Worm (Caenorhabditis elegans): ENCODE results near the gene cdr-4.

Gene cdr-4

DNA sequence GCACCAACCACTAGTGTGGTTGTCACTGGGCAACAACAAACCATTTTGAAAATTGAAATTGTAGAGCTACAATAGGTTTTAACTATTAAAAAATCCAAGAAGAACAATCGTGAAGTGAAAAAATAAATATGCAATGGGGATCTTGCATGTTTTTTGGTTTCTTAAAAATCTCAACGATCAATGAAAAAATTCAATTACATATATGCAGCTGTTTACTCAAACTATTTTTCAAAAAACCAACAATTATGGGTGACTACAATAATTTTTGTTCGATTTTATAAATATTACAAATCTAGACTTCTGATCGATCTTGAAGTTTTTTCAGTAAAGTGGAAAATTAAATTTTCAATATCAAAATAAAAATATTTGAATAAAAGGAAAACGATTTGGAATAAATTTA is at the start of gene cdr-4:
Gene cdr-4, minus strand, starts transcription at position 101 of the 400 bp plus-strand sequence.
- no peak for TF ChIP-seq unc-62 (GFP tag; optimal IDR thresholded peaks at IDR 0.05)

DNA sequence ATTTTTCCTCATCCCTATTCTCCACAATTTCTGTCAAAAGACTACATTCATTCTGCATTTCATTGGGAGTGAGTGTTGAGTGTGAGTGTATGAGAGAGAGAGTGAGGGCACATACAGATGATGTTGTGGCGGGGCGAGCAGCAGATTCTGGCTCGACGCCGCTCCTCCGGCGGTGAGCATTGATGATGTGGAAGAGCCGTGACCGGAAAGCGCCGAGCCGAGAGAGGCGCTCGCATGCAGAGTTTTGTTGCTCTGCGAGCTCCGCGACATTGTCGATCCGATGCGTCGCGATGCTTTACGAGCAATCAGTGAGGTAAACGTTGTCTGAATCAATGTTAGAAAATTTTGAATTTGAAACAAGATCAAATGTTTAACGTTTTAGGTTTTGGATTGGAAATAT is 47.3 kb upstream of the cdr-4 start:
- no peak for TF ChIP-seq unc-62 (GFP tag; optimal IDR thresholded peaks at IDR 0.05)

DNA sequence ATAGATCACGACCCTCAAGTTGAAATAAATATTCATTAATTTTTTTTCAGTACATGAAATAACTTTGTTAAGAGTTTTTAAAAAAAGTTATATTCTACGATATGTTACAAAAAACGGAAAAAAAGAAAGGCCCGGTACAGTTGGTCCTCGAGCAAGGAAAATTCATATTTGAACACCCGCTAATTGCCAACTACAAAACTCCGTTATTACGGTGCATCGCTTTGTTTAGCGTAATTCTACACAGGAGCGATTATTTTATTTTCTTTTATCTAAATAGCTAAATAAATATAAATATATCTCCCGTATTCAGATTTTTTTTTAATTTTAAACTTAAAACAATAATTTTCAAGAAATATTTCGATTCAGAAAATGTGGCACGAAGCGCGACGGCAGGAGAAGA is 42.0 kb upstream of the cdr-4 start, which contains the start of gene F28C1.1:
Gene F28C1.1, plus strand, starts transcription at position 365 of the 400 bp plus-strand sequence.
- no peak for TF ChIP-seq unc-62 (GFP tag; optimal IDR thresholded peaks at IDR 0.05)

DNA sequence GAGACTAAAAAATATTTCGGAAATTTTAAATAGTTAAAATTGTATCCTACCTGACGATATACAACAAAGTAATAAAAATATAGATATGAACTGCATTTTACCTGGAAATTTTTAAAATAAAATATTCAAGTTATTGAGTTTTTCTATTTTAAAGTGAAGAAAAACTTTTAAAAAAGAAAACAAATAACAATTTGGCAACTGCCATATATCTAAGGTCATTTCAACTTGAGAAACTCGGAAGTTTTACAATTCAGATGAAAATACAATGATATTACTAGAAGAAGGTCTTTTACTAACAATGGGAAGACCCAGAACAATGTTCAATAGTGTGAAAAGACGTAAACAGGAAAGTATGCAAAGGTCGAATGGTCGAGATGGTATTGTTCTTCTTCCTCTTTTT is 41.5 kb upstream of the cdr-4 start, which contains the start of gene C54D10.10:
Gene C54D10.10, minus strand, starts transcription at position 101 of the 400 bp plus-strand sequence.
- no peak for TF ChIP-seq unc-62 (GFP tag; optimal IDR thresholded peaks at IDR 0.05)

- TF ChIP-seq unc-62 (GFP tag; optimal IDR thresholded peaks at IDR 0.05), result no peak
These were observed 38.5 kb upstream of the cdr-4 start, which contains the start of the genes pals-38 and C54D10.9 for ce11 chrV:12446895-12447294. Gene pals-38 (minus strand): TSS chrV:12446995. Gene C54D10.9 (plus strand): TSS chrV:12447153.

ce11 chrV:12443754-12444153 is 35.3 kb upstream of the cdr-4 start, which contains the start of gene pals-39:
Gene pals-39 (minus strand): TSS chrV:12443854.
- no peak for TF ChIP-seq unc-62 (GFP tag; optimal IDR thresholded peaks at IDR 0.05)

- TF ChIP-seq unc-62 (GFP tag; optimal IDR thresholded peaks at IDR 0.05), result no peak
These were observed 33.0 kb upstream of the cdr-4 start, which contains the start of gene pals-37 for ce11 chrV:12441420-12441819. Gene pals-37 (minus strand): TSS chrV:12441520.

ce11 chrV:12433717-12434116 is 25.3 kb upstream of the cdr-4 start, which contains the start of gene srh-25:
Gene srh-25 (minus strand): TSS chrV:12433817.
- no peak for TF ChIP-seq unc-62 (GFP tag; optimal IDR thresholded peaks at IDR 0.05)

DNA sequence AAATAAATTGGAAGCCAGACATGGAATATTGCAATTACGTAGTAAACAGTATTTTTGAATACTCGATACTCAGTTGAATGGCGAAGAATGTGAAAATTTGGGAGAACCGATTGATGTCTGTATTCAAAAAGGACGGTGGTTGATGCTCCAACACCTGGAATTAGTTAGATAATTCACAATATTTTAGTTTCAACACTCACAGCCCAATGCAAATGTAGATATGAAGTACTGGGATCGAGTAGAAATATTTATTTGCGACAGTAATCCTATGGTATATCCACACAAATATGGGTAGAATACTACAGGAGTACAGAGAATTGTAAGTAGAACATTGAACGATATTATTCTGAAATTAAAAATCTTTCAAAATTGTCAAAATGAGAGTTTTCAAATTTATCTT is 24.7 kb upstream of the cdr-4 start:
- TF ChIP-seq unc-62 (GFP tag; optimal IDR thresholded peaks at IDR 0.05), result no peak

DNA sequence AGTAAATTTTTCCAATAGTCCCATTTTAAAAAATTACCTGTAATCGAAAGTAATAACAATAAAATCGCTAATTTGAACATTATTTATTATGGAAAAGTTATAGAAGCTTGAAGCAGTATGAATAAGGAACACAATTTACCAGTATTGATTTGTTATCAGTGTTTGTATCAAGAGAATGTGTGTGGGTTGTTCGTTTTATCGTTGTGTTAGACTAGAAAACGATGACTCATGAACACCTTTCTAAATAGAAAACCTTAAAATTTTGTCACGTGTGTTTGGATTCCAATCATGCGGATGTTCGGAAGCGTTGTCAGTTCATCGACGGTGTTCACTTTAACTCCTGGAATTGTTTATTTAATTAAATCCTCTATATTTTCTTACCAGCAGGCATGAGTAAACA is 23.7 kb upstream of the cdr-4 start, which contains the start of gene C54D10.13:
Gene C54D10.13, minus strand, starts transcription at position 179 of the 400 bp plus-strand sequence.
- no peak for TF ChIP-seq unc-62 (GFP tag; optimal IDR thresholded peaks at IDR 0.05)

DNA sequence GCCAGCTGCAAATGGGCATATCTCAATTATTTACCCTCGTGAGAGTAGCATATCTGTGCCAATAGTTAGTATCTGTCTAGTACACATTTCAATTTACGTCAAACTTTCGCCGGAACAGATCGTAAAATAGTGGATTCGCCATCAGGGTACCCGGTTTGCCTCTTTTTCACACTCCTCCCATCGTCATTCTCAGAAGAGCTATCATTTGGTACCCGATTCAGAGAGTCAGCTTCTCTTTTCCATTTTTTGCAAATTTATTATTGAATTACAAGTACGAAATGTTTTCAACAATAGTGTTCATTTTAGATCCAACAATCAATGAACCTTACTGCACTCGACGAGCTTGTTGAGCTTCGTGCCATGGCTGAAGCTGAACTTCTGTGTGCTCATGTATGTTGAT is 20.6 kb upstream of the cdr-4 start, which contains the start of gene C54D10.5:
Gene C54D10.5, plus strand, starts transcription at position 301 of the 400 bp plus-strand sequence.
- TF ChIP-seq unc-62 (GFP tag; optimal IDR thresholded peaks at IDR 0.05), result no peak

- TF ChIP-seq unc-62 (GFP tag; optimal IDR thresholded peaks at IDR 0.05), result no peak
These were observed 19.4 kb upstream of the cdr-4 start for ce11 chrV:12427826-12428225.

ce11 chrV:12421360-12421759 is 12.9 kb upstream of the cdr-4 start:
- no peak for TF ChIP-seq unc-62 (GFP tag; optimal IDR thresholded peaks at IDR 0.05)

DNA sequence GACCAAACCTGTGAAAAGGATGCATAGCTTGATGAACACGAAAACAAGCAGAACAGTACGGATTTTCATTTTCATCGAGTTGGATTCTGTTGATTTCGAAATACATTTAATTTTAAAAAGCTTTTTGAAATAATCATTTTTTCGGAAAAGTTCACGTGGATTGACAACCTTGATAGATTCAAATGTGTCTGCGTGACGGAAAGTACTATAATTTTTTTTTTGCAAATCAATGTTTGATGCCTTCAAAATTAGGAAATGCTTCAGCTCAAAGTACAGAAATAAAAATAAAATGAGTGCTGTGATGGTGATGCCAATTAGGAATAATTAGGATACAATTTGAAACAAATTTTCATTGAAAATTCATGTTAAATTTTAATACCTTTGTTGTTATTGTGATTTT is 12.4 kb upstream of the cdr-4 start, which contains the start of gene C54D10.4:
Gene C54D10.4, minus strand, starts transcription at position 101 of the 400 bp plus-strand sequence.
- TF ChIP-seq unc-62 (GFP tag; optimal IDR thresholded peaks at IDR 0.05), result no peak

DNA sequence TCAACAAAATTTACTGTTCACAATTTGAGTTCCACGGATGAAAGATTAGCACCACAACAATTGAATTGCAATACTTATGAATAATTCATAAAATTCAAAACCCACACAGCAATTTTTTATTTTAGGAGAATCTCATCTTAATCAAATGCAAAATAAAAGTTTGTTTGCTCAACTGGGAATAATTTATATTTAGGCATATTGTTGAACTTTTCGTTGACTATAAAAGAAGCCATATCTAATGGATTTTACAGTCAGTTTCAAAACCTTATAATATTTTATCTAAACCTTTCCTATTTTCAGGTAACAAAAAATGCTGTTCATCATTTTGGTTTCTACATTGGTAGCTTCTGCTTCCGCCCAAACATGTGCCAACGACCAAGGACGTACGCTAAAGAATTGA is 9.9 kb upstream of the cdr-4 start, which contains the start of gene C54D10.3:
Gene C54D10.3, plus strand, starts transcription at position 301 of the 400 bp plus-strand sequence.
- no peak for TF ChIP-seq unc-62 (GFP tag; optimal IDR thresholded peaks at IDR 0.05)

- TF ChIP-seq unc-62 (GFP tag; optimal IDR thresholded peaks at IDR 0.05), result no peak
These were observed 8.9 kb upstream of the cdr-4 start, which contains the start of gene cdr-3 for ce11 chrV:12417277-12417676. Gene cdr-3 (minus strand): TSS chrV:12417377.

DNA sequence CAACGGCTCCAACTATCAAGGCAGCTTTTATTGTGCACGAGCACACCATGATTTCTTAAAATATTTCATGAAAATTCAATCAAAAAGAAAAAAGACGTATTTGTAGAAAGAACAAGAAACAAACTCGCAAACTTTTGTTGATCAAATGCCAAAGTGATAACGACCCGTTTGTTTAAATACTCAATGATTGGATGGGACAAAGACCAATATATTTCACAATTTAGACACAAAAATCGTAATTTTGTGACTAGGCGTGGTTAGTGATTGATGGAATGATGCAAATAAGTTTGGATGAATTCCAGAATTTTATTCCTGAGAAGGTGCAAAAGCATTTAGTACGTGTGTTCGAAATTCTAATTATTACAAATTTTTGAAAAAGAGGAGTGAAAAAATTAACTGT is 7.2 kb upstream of the cdr-4 start, which contains the start of gene cdr-2:
Gene cdr-2, minus strand, starts transcription at position 54 of the 400 bp plus-strand sequence.
- TF ChIP-seq unc-62 (GFP tag; optimal IDR thresholded peaks at IDR 0.05), result no peak
